Fruit fly (Drosophila melanogaster): ENCODE results near the gene CG14230.

The CG14230 gene

DNA sequence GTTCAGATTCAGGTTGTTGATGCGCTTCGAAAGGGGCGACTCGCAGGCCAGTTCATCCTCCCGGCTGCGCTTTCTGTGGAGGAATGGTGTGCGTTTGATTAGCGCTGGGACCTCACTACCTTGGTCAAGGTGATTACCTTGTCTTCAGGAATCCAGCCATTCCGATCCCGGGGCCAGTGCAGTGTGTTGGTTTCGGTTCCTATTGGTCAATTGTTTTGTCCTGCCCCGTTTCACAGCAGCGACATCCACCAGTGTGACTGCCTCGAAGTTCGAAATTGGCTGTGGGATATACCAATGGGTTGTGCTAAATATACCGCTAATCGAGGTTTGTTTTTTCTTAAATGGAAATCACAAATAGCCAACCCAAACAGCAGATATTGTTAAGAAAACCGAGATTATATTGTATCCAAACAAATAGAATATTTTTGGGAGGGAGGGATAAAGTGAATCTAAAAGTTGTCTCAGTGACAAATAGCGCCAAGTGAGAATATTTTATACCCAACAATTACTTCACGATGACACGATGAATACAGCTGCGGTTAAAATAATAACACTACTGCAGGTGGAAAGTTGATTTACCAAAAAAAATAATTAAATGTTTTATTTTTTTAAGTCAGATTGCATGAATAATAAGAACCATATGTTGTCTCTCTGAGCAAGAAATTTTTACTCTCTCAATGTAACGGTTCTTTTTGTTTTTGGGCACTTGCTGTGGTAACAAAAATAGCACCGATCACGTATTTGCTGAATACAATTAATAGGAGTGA, 9.0 kb upstream of the CG14230 start, which contains the start of gene CG14229:
CG14229 (minus strand) TSS at position 459 of the 767 bp plus-strand sequence.
- TF ChIP-seq dmrt93B (GFP tag; optimal IDR thresholded peaks at IDR 0.05) = no peak
- no peak for TF ChIP-seq brk (GFP tag; optimal IDR thresholded peaks at IDR 0.05)
- no peak for TF ChIP-seq CG32264 (GFP tag; optimal IDR thresholded peaks at IDR 0.05)
- TF ChIP-seq Vsx2 (GFP tag; optimal IDR thresholded peaks at IDR 0.05; ENCODE audit: partially characterized antibody) = no peak
- peak; percentile 8 for TF ChIP-seq ey (GFP tag; optimal IDR thresholded peaks at IDR 0.05)
- TF ChIP-seq lola (GFP tag; optimal IDR thresholded peaks at IDR 0.05) = no peak
- no peak for TF ChIP-seq Abd-B (GFP tag; optimal IDR thresholded peaks at IDR 0.05)
- TF ChIP-seq OdsH (GFP tag; optimal IDR thresholded peaks at IDR 0.05) = no peak
- no peak for TF ChIP-seq pan (optimal IDR thresholded peaks at IDR 0.05)
- TF ChIP-seq woc (GFP tag; optimal IDR thresholded peaks at IDR 0.05) = peak; percentile 20
- no peak for TF ChIP-seq CrebA (GFP tag; optimal IDR thresholded peaks at IDR 0.05; ENCODE audit: borderline replicate concordance)
- no peak for TF ChIP-seq GATAd (GFP tag; optimal IDR thresholded peaks at IDR 0.05)
- no peak for TF ChIP-seq tai (GFP tag; optimal IDR thresholded peaks at IDR 0.05)
- no peak for TF ChIP-seq Myc (optimal IDR thresholded peaks at IDR 0.05)
- no peak for TF ChIP-seq sage (GFP tag; optimal IDR thresholded peaks at IDR 0.05)
- TF ChIP-seq dl (GFP tag; optimal IDR thresholded peaks at IDR 0.05; ENCODE audit: insufficient read depth in 1 of 2, partially characterized antibody in 2 of 2) = no peak
- TF ChIP-seq CG9705 (GFP tag; optimal IDR thresholded peaks at IDR 0.05) = no peak
- no peak for TF ChIP-seq Dif (GFP tag; optimal IDR thresholded peaks at IDR 0.05; ENCODE audit: partially characterized antibody)
- TF ChIP-seq foxo (GFP tag; optimal IDR thresholded peaks at IDR 0.05) = peak in 1 of 2 experiments; percentile 28
- no peak for TF ChIP-seq HLH106 (tag; optimal IDR thresholded peaks at IDR 0.05)
- no peak for TF ChIP-seq dsf (GFP tag; optimal IDR thresholded peaks at IDR 0.05; ENCODE audit: borderline replicate concordance)
- TF ChIP-seq br (GFP tag; optimal IDR thresholded peaks at IDR 0.05) = no peak
- TF ChIP-seq Sp1 (GFP tag; optimal IDR thresholded peaks at IDR 0.05) = no peak
- no peak for TF ChIP-seq Hr78 (GFP tag; optimal IDR thresholded peaks at IDR 0.05)
- TF ChIP-seq N (GFP tag; optimal IDR thresholded peaks at IDR 0.05) = no peak
- no peak for TF ChIP-seq Rel (GFP tag; optimal IDR thresholded peaks at IDR 0.05)
- peak; percentile 36 for TF ChIP-seq Rel (tag; optimal IDR thresholded peaks at IDR 0.05)
- TF ChIP-seq Dfd (GFP tag; optimal IDR thresholded peaks at IDR 0.05) = no peak
- no peak for TF ChIP-seq Hr83 (GFP tag; optimal IDR thresholded peaks at IDR 0.05; ENCODE audit: poor library complexity, severe bottlenecking)
- peak; percentile 8 for TF ChIP-seq fru (GFP tag; optimal IDR thresholded peaks at IDR 0.05)
- no peak for TF ChIP-seq rgr (GFP tag; optimal IDR thresholded peaks at IDR 0.05)
- no peak for TF ChIP-seq sv (GFP tag; optimal IDR thresholded peaks at IDR 0.05)
- peak; percentile 41 for TF ChIP-seq Hnf4 (GFP tag; optimal IDR thresholded peaks at IDR 0.05)
- TF ChIP-seq Mio (GFP tag; optimal IDR thresholded peaks at IDR 0.05) = no peak
- no peak for TF ChIP-seq jim (GFP tag; optimal IDR thresholded peaks at IDR 0.05)
- no peak for TF ChIP-seq Jra (GFP tag; optimal IDR thresholded peaks at IDR 0.05)
- TF ChIP-seq usp (GFP tag; optimal IDR thresholded peaks at IDR 0.05) = no peak
- TF ChIP-seq h (GFP tag; optimal IDR thresholded peaks at IDR 0.05) = peak; percentile 30
- TF ChIP-seq psq (GFP tag; optimal IDR thresholded peaks at IDR 0.05) = no peak

dm6 chrX:19696845-19697244, 7.1 kb upstream of the CG14230 start, which contains the start of gene Cdc42:
Cdc42 (plus strand) TSS chrX:19697091.
- TF ChIP-seq Hr83 (GFP tag; optimal IDR thresholded peaks at IDR 0.05; ENCODE audit: poor library complexity, severe bottlenecking) = peak; percentile 12
- TF ChIP-seq tai (GFP tag; optimal IDR thresholded peaks at IDR 0.05) = no peak

All from whole organism, wandering third instar larva.